Fruit fly (Drosophila melanogaster) S2 (cell line): Measurements from ENCODE around the gene CG13053.

Experiments used
- CG8478 ChIP-seq: fragments of >200 bp; optimal IDR thresholded peaks from 2 replicates; lab custom pipeline; 2018
- CTCF ChIP-seq, 2 experiments: fragments of >200 bp; optimal IDR thresholded peaks; 2 replicates each; lab custom pipeline; 2018

Gene CG13053

dm6 chr3L:16281880-16282556 lies 22.5 kb upstream of the CG13053 start, which contains the start of gene CG13049:
Gene CG13049, minus strand, starts transcription at chr3L:16281930.
- TF ChIP-seq CG8478 (lab: Kevin White, UChicago) (no peak), CTCF (optimal IDR thresholded peaks at IDR 0.05; lab: Kevin White, UChicago) (no peak)

- TF ChIP-seq CTCF (optimal IDR thresholded peaks at IDR 0.05; lab: Kevin White, UChicago) (no peak), CG8478 (lab: Kevin White, UChicago) (no peak)
These were observed 20.5 kb upstream of the CG13053 start, which contains the start of gene CG13064 for dm6 chr3L:16279987-16280454. Gene CG13064, plus strand, starts transcription at chr3L:16280404.

DNA sequence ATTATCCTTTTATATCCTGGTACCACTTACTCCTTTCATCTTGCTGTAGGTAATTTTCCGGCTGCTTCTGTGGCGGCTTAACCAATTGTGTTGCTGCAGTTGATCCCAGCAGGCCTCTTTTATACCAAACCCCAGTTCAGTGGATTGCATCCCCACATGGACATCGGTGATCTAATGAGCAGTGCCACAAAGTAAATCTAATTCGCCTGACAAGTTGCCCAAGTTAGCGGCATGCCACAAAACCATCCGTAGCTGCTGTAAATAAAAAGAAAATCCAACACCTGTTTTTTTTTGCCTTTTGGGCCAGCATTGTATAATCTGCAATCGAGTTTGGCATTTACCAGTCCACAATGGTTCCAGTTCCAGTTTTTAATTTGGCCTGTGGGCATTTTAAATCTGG lies 19.6 kb upstream of the CG13053 start, which contains the start of gene CG13050:
Gene CG13050 (minus strand): TSS at position 101 of the 400 bp plus-strand sequence.
- TF ChIP-seq CTCF (optimal IDR thresholded peaks at IDR 0.05; lab: Kevin White, UChicago) = no peak
- no peak for TF ChIP-seq CG8478 (lab: Kevin White, UChicago)

DNA sequence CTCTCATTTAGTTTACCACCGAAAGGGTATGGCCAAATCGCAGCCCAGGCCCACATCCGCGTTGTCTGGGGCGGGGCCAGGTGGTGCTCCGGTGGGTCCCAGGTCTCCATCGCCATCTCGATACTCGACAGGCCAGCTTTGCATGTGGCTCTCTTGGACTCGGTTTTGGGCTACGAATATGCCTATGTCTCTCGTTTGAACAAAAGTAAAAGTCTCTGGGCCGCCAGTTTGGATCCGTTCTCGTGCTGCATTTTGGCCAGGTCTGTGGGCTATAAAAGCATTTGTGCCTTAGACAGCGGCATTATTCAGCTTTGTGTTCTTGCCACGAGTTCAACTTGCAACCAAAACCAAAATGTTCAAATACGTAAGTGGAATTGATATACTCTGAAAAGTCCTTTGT lies 17.6 kb upstream of the CG13053 start, which contains the start of gene CG13065:
Gene CG13065 (plus strand): TSS at position 301 of the 400 bp plus-strand sequence.
- no peak for TF ChIP-seq CG8478 (lab: Kevin White, UChicago)
- no peak for TF ChIP-seq CTCF (optimal IDR thresholded peaks at IDR 0.05; lab: Kevin White, UChicago)

DNA sequence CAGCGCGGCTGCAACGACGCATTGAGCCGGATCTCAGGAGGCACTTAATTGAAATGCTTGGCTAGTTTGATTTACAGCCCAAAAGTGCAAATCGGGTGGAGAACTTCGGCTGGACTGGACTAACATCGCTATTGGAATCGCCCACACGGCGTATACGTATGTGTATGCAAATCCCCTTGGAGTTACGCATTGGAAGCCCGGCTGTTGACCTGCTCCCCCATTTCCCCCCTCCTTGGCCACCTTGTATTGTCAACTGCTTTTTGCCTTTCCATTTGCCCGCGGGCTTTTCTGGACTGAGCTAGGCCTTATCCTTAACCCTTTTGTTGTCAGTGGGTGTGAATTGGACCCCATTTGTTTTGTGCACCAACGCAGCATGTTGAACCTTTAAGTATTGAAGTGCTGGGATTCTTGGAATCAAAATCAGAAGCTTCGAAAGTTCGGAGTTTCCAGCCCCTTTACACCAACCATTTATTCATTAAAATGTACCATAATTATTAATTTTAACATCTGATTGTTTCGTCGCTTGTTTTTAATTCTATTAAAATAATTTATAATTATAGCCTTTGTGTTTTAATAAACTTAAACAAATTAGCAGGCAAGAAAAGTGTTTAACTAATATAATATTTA lies 16.0 kb upstream of the CG13053 start:
- TF ChIP-seq CTCF (optimal IDR thresholded peaks at IDR 0.05; lab: Kevin White, UChicago) = no peak
- no peak for TF ChIP-seq CG8478 (lab: Kevin White, UChicago)

- no peak for TF ChIP-seq CG8478 (lab: Kevin White, UChicago)
- TF ChIP-seq CTCF (optimal IDR thresholded peaks at IDR 0.05; lab: Kevin White, UChicago) = no peak
These were observed 12.9 kb upstream of the CG13053 start, which contains the start of gene CG13066 for dm6 chr3L:16272338-16272959. Gene CG13066, plus strand, starts transcription at chr3L:16272909.

DNA sequence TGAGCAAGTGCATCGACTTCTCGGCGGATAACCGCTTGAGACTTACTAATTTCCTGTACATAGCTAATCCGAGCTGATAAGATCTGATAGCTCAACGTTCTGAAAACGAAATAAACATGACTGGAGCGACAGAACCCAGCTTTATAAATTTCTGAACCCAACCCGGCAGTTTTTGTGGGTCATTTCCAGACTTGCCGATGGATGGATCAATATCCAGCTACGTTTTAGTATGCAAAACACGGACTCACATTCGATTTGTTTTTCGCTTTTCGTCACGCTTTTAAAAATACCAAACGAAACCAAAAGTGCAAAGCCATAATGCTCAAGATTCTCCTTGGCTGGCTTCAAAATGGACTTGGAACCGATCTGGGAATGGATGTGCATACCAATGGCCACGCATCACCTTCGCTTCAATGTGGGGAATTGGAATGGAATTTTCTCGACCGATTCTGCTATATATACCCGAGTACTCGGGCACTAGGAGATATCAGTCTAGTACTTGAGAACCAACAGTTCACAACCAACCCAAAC lies 11.3 kb upstream of the CG13053 start, which contains the start of the genes CG34248 and CG13067:
Gene CG34248 (minus strand): TSS at position 101 of the 531 bp plus-strand sequence.
Gene CG13067 (plus strand): TSS at position 481 of the 531 bp plus-strand sequence.
- TF ChIP-seq CG8478 (lab: Kevin White, UChicago) (no peak), CTCF (optimal IDR thresholded peaks at IDR 0.05; lab: Kevin White, UChicago) (no peak)

- no peak for TF ChIP-seq CTCF (optimal IDR thresholded peaks at IDR 0.05; lab: Kevin White, UChicago)
- no peak for TF ChIP-seq CG8478 (lab: Kevin White, UChicago)
These were observed 9.6 kb upstream of the CG13053 start, which contains the start of gene CG13068 for dm6 chr3L:16269092-16269491. Gene CG13068, plus strand, starts transcription at chr3L:16269392.

DNA sequence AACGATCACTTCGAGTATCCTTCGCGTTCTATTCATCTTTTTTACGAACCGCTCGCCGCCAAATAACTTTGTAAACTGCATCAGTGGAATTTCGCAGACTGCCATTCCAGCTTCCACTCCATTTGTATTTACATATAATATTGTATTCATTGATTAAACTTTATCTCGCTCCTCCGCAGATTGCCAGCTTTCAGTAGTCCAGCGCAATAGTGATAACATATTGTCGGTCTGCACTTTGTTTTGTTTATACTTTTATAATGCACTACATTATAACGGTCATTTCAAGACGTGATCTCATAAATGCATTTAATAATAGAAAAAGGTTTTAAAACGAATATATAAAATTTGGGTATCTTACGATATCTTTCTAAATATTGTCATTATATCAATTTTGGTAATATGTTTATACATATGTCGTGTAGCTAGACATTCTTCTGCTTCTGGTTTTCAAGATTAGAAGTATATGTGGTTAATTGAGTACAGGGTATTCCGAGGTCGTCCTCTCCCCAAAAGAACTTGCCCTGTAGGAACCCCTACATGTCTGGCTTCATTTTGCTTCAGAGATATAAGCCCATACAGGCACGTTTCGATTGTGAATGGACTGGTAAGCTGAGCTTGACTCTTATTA lies 8.7 kb upstream of the CG13053 start, which contains the start of gene CG4950:
Gene CG4950 (minus strand): TSS at position 51 of the 628 bp plus-strand sequence.
- no peak for TF ChIP-seq CTCF (optimal IDR thresholded peaks at IDR 0.05; lab: Kevin White, UChicago)
- no peak for TF ChIP-seq CG8478 (lab: Kevin White, UChicago)

- no peak for TF ChIP-seq CTCF (optimal IDR thresholded peaks at IDR 0.05; lab: Kevin White, UChicago)
- no peak for TF ChIP-seq CG8478 (lab: Kevin White, UChicago)
These were observed 5.5 kb upstream of the CG13053 start, which contains the start of the genes CG13051 and CG13069 for dm6 chr3L:16265000-16265399. Gene CG13051, minus strand, starts transcription at chr3L:16265100. Gene CG13069, plus strand, starts transcription at chr3L:16265385.

DNA sequence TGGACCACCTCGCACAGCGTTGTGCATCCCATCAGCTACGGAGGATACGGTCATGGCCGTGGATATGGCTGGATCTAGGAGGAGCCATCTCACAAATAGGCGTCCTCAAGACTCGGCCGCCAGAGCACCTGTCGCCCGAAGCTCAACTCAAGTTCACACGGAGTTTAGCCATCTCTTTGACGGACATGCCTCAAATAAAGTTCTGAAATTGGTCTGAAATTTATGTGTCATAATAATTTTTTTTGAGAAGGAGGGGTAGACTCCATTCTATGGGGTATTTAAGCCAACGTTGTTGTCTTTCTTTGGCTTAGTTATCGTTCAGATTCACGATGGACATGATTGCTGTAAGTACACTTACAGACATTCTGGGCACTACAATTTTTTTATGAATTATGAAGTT lies 3.5 kb upstream of the CG13053 start, which contains the start of gene CG13070:
Gene CG13070 (plus strand): TSS at position 301 of the 400 bp plus-strand sequence.
- no peak for TF ChIP-seq CG8478 (lab: Kevin White, UChicago)
- TF ChIP-seq CTCF (optimal IDR thresholded peaks at IDR 0.05; lab: Kevin White, UChicago) = no peak

DNA sequence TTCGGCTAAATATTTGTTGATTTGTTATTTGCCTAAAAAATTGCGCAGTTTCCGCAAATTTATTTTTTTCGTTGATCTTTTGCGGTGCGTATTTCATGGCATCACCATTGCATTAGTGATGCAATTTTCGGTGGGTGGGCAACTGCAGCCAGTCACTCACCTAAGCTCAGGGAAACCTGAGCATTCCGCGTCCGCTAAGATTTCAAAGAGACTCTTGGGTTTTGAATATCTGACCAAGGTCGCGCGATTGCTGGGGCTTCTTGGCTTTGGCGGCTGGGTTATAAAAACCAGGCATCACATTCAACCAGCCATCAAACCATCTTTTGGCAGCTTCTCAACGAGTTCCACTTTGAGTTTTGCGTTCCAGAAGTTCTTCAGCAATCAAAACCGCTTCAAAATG lies 2.9 kb upstream of the CG13053 start, which contains the start of gene CG13071:
Gene CG13071 (plus strand): TSS at position 301 of the 400 bp plus-strand sequence.
- TF ChIP-seq CG8478 (lab: Kevin White, UChicago) (no peak), CTCF (optimal IDR thresholded peaks at IDR 0.05; lab: Kevin White, UChicago) (no peak)

DNA sequence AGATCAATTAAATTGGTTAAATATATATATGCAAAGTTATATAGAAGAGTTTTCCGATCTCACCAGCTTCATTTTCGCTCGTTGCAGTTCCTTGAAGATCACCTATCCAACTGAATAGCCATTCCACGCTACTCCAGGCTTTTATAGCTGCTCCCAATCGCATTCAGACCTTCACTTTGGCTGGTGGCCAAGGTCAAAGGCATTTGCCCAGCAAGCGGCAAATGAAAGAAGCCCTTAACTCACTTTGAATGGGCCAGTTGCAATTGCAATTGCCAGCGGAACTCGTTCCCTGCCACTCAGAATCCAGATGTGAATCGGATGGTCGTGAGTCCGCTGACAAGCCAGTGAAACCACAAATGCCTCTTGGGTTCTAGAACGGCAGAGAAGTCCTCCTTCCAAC lies 2.0 kb upstream of the CG13053 start, which contains the start of gene CG34247:
Gene CG34247 (minus strand): TSS at position 101 of the 400 bp plus-strand sequence.
- TF ChIP-seq CG8478 (lab: Kevin White, UChicago) = no peak
- TF ChIP-seq CTCF (optimal IDR thresholded peaks at IDR 0.05; lab: Kevin White, UChicago) = no peak
